Fruit fly (Drosophila melanogaster) Kc167 (cell line): ENCODE measurements around the gene CG32579.

ENCODE experiments used
- Myc ChIP-seq: fragments of >200 bp; optimal IDR thresholded peaks from 2 replicates; lab custom pipeline; 2017; ENCODE audit warnings: missing external identifiers
- Sin3A ChIP-seq: fragments of >200 bp; optimal IDR thresholded peaks from 2 replicates; lab custom pipeline; 2018; ENCODE audit warnings: missing external identifiers
- h ChIP-seq: fragments of >200 bp; optimal IDR thresholded peaks from 3 replicates; lab custom pipeline; 2018; ENCODE audit warnings: missing external identifiers
- insv ChIP-seq: fragments of >200 bp; optimal IDR thresholded peaks from 3 replicates; lab custom pipeline; 2018; ENCODE audit warnings: missing external identifiers
- psq ChIP-seq: fragments of >200 bp; optimal IDR thresholded peaks from 2 replicates; lab custom pipeline; 2017; ENCODE audit warnings: missing external identifiers
- ttk ChIP-seq: sonication (Bioruptor generic); optimal IDR thresholded peaks from 2 replicates; lab custom pipeline; 2017; ENCODE audit warnings: missing external identifiers

CG32579 gene

dm6 chrX:16350062-16350461, 27.0 kb downstream of the CG32579 start, which contains the start of gene sl:
Gene sl (plus strand): TSS chrX:16350315.
- TF ChIP-seq h (lab: Kevin White, UChicago) (no peak), ttk (no peak), Myc (lab: Kevin White, UChicago) (no peak), psq (lab: Kevin White, UChicago) (no peak), insv (no peak), Sin3A (lab: Kevin White, UChicago) (no peak)

- TF ChIP-seq h (lab: Kevin White, UChicago) (no peak), insv (no peak), Sin3A (lab: Kevin White, UChicago) (no peak), psq (lab: Kevin White, UChicago) (no peak), ttk (no peak), Myc (lab: Kevin White, UChicago) (no peak)
Measured at dm6 chrX:16358670-16359320, 35.7 kb downstream of the CG32579 start, which contains the start of the genes U2af50 and PIG-Q. Gene U2af50 (minus strand): TSS chrX:16359039. Gene PIG-Q (plus strand): TSS chrX:16359143.

dm6 chrX:16361306-16361705, 38.2 kb downstream of the CG32579 start, which contains the start of gene nonA:
Gene nonA (plus strand): TSS chrX:16361569.
- no peak for TF ChIP-seq psq (lab: Kevin White, UChicago)
- no peak for TF ChIP-seq Sin3A (lab: Kevin White, UChicago)
- no peak for TF ChIP-seq h (lab: Kevin White, UChicago)
- no peak for TF ChIP-seq Myc (lab: Kevin White, UChicago)
- no peak for TF ChIP-seq ttk

- TF ChIP-seq Sin3A (lab: Kevin White, UChicago), result no peak
- TF ChIP-seq psq (lab: Kevin White, UChicago), result no peak
- TF ChIP-seq h (lab: Kevin White, UChicago), result no peak
- TF ChIP-seq Myc (lab: Kevin White, UChicago), result no peak
- no peak for TF ChIP-seq insv
- TF ChIP-seq ttk, result no peak
Measured at dm6 chrX:16368585-16368984, 45.5 kb downstream of the CG32579 start.

dm6 chrX:16371923-16372322, 48.8 kb downstream of the CG32579 start:
- TF ChIP-seq Myc (lab: Kevin White, UChicago) (no peak), insv (no peak), psq (lab: Kevin White, UChicago) (no peak), ttk (no peak), Sin3A (lab: Kevin White, UChicago) (no peak), h (lab: Kevin White, UChicago) (no peak)

- TF ChIP-seq insv, result no peak
- TF ChIP-seq h (lab: Kevin White, UChicago), result no peak
- no peak for TF ChIP-seq Sin3A (lab: Kevin White, UChicago)
- TF ChIP-seq ttk, result no peak
- TF ChIP-seq Myc (lab: Kevin White, UChicago), result no peak
- no peak for TF ChIP-seq psq (lab: Kevin White, UChicago)
Measured at dm6 chrX:16372492-16373350, 49.6 kb downstream of the CG32579 start, which contains the start of gene Fur2. Gene Fur2 (plus strand): TSS chrX:16373086.

dm6 chrX:16373541-16373940, 50.5 kb downstream of the CG32579 start:
- TF ChIP-seq ttk, result no peak
- TF ChIP-seq Sin3A (lab: Kevin White, UChicago), result no peak
- no peak for TF ChIP-seq Myc (lab: Kevin White, UChicago)
- TF ChIP-seq psq (lab: Kevin White, UChicago), result no peak
- no peak for TF ChIP-seq insv
- TF ChIP-seq h (lab: Kevin White, UChicago), result no peak

dm6 chrX:16374059-16374458, 51.0 kb downstream of the CG32579 start:
- TF ChIP-seq ttk (no peak), insv (no peak), psq (lab: Kevin White, UChicago) (no peak), Myc (lab: Kevin White, UChicago) (no peak), Sin3A (lab: Kevin White, UChicago) (no peak), h (lab: Kevin White, UChicago) (no peak)
